Fruit fly (Drosophila melanogaster) Kc167 (cell line): Measurements from ENCODE around the gene AGO2.

Experiments used
- Myc ChIP-seq: fragments of >200 bp; optimal IDR thresholded peaks from 2 replicates; lab custom pipeline; 2017; ENCODE audit warnings: missing external identifiers
- Sin3A ChIP-seq: fragments of >200 bp; optimal IDR thresholded peaks from 2 replicates; lab custom pipeline; 2018; ENCODE audit warnings: missing external identifiers
- psq ChIP-seq: fragments of >200 bp; optimal IDR thresholded peaks from 2 replicates; lab custom pipeline; 2017; ENCODE audit warnings: missing external identifiers
- ttk ChIP-seq: sonication (Bioruptor generic); optimal IDR thresholded peaks from 2 replicates; lab custom pipeline; 2017; ENCODE audit warnings: missing external identifiers

- TF ChIP-seq ttk (lab: Kevin White, UChicago) (no peak), Sin3A (lab: Kevin White, UChicago) (no peak), psq (lab: Kevin White, UChicago) (no peak), Myc (lab: Kevin White, UChicago) (no peak)
Measured at dm6 chr3L:15531423-15532325, 22.2 kb upstream of the AGO2 start, which contains the start of gene CG43248.
